Worm (Caenorhabditis elegans) whole organism, L3 larva: Measurements from ENCODE around the gene W09H1.1.

Experiments
- ama-1 ChIP-seq: fragments of 150-350 bp; optimal IDR thresholded peaks from 2 replicates; lab custom pipeline; 2018
- ceh-16 ChIP-seq: sonication (generic microtip); optimal IDR thresholded peaks from 2 replicates; lab custom pipeline; 2017; ENCODE audit warnings: missing biosample characterization, missing genetic modification characterization
- ceh-9 ChIP-seq: sonication (generic microtip); optimal IDR thresholded peaks from 2 replicates; lab custom pipeline; 2018; ENCODE audit warnings: missing biosample characterization, missing genetic modification characterization
- daf-12 ChIP-seq: fragments of 150-350 bp; optimal IDR thresholded peaks from 2 replicates; lab custom pipeline; 2014; ENCODE audit warnings: missing biosample characterization, missing genetic modification reagents, missing genetic modification characterization
- egl-27 ChIP-seq: sonication (generic microtip); optimal IDR thresholded peaks from 4 replicates; lab custom pipeline; 2017; ENCODE audit warnings: missing biosample characterization, missing genetic modification reagents, missing genetic modification characterization
- egl-5 ChIP-seq: fragments of 150-350 bp; optimal IDR thresholded peaks from 2 replicates; lab custom pipeline; 2017; ENCODE audit warnings: missing biosample characterization, missing genetic modification reagents, missing genetic modification characterization, inconsistent platforms
- elt-1 ChIP-seq: fragments of 150-350 bp; optimal IDR thresholded peaks from 2 replicates; lab custom pipeline; 2014; ENCODE audit warnings: missing biosample characterization, missing genetic modification characterization
- elt-2 ChIP-seq: sonication (generic microtip); optimal IDR thresholded peaks from 2 replicates; lab custom pipeline; 2016; ENCODE audit warnings: missing genetic modification reagents, mild to moderate bottlenecking, missing genetic modification characterization, missing compliant biosample characterization
- fkh-10 ChIP-seq: sonication (generic microtip); optimal IDR thresholded peaks from 2 replicates; lab custom pipeline; 2017; ENCODE audit warnings: missing biosample characterization, missing genetic modification reagents, missing genetic modification characterization
- fkh-2 ChIP-seq: fragments of 150-350 bp; optimal IDR thresholded peaks from 2 replicates; lab custom pipeline; 2014; ENCODE audit warnings: missing biosample characterization, missing genetic modification reagents, missing genetic modification characterization
- fos-1 ChIP-seq: fragments of 150-350 bp; optimal IDR thresholded peaks from 2 replicates; lab custom pipeline; 2014; ENCODE audit warnings: missing biosample characterization, missing genetic modification characterization
- hmg-11 ChIP-seq: sonication (generic microtip); optimal IDR thresholded peaks from 2 replicates; lab custom pipeline; 2016; ENCODE audit warnings: missing genetic modification characterization, missing compliant biosample characterization
- lin-15B ChIP-seq: fragments of 150-350 bp; optimal IDR thresholded peaks from 2 replicates; lab custom pipeline; 2014; ENCODE audit warnings: missing biosample characterization, missing genetic modification characterization
- mdl-1 ChIP-seq: fragments of 150-350 bp; optimal IDR thresholded peaks from 2 replicates; lab custom pipeline; 2014; ENCODE audit warnings: missing biosample characterization, missing genetic modification characterization
- nhr-11 ChIP-seq: fragments of 150-350 bp; optimal IDR thresholded peaks from 2 replicates; lab custom pipeline; 2014; ENCODE audit warnings: missing biosample characterization, missing genetic modification characterization
- nhr-23 ChIP-seq: fragments of 150-350 bp; optimal IDR thresholded peaks from 2 replicates; lab custom pipeline; 2014; ENCODE audit warnings: missing biosample characterization, missing genetic modification reagents, missing genetic modification characterization
- nhr-237 ChIP-seq: fragments of 150-350 bp; optimal IDR thresholded peaks from 2 replicates; lab custom pipeline; 2014; ENCODE audit warnings: missing biosample characterization, missing genetic modification characterization
- nhr-25 ChIP-seq: sonication (generic microtip); optimal IDR thresholded peaks from 2 replicates; lab custom pipeline; 2017; ENCODE audit warnings: missing biosample characterization, missing genetic modification characterization
- nhr-28 ChIP-seq: fragments of 150-350 bp; optimal IDR thresholded peaks from 2 replicates; lab custom pipeline; 2014; ENCODE audit warnings: missing biosample characterization, missing genetic modification characterization
- nhr-43 ChIP-seq: sonication (generic microtip); optimal IDR thresholded peaks from 2 replicates; lab custom pipeline; 2016; ENCODE audit warnings: mild to moderate bottlenecking, missing genetic modification characterization, missing compliant biosample characterization; ENCODE audit not compliant: poor library complexity, severe bottlenecking
- nhr-67 ChIP-seq: fragments of 150-350 bp; optimal IDR thresholded peaks from 2 replicates; lab custom pipeline; 2014; ENCODE audit warnings: missing biosample characterization, missing genetic modification characterization
- nhr-77 ChIP-seq: fragments of 150-350 bp; optimal IDR thresholded peaks from 2 replicates; lab custom pipeline; 2014; ENCODE audit warnings: missing biosample characterization, missing genetic modification characterization
- pqm-1 ChIP-seq: fragments of 150-350 bp; optimal IDR thresholded peaks from 2 replicates; lab custom pipeline; 2017; ENCODE audit warnings: missing biosample characterization, missing genetic modification characterization, inconsistent platforms
- sea-2 ChIP-seq: fragments of 150-350 bp; sonication (generic microtip); optimal IDR thresholded peaks from 4 replicates; lab custom pipeline; 2014; ENCODE audit warnings: missing biosample characterization, missing genetic modification reagents, missing genetic modification characterization
- skn-1 ChIP-seq: fragments of 150-350 bp; optimal IDR thresholded peaks from 2 replicates; lab custom pipeline; 2014; ENCODE audit warnings: missing biosample characterization, missing genetic modification characterization
- snpc-4 ChIP-seq: fragments of 150-350 bp; optimal IDR thresholded peaks from 2 replicates; lab custom pipeline; 2014; ENCODE audit warnings: missing biosample characterization, missing genetic modification characterization
- tbx-2 ChIP-seq: sonication (generic microtip); optimal IDR thresholded peaks from 2 replicates; lab custom pipeline; 2016; ENCODE audit warnings: mild to moderate bottlenecking, missing genetic modification characterization, missing compliant biosample characterization
- unc-39 ChIP-seq: sonication (generic microtip); optimal IDR thresholded peaks from 4 replicates; lab custom pipeline; 2017; ENCODE audit warnings: missing biosample characterization, missing genetic modification characterization
- unc-62 ChIP-seq: fragments of 150-350 bp; sonication (generic microtip); optimal IDR thresholded peaks from 4 replicates; lab custom pipeline; 2014; ENCODE audit warnings: missing biosample characterization, missing genetic modification reagents, missing genetic modification characterization
- ztf-11 ChIP-seq: fragments of 150-350 bp; optimal IDR thresholded peaks from 2 replicates; lab custom pipeline; 2014; ENCODE audit warnings: missing biosample characterization, missing genetic modification characterization
- ztf-4 ChIP-seq: fragments of 150-350 bp; optimal IDR thresholded peaks from 2 replicates; lab custom pipeline; 2014; ENCODE audit warnings: missing biosample characterization, missing genetic modification characterization

The W09H1.1 gene

DNA sequence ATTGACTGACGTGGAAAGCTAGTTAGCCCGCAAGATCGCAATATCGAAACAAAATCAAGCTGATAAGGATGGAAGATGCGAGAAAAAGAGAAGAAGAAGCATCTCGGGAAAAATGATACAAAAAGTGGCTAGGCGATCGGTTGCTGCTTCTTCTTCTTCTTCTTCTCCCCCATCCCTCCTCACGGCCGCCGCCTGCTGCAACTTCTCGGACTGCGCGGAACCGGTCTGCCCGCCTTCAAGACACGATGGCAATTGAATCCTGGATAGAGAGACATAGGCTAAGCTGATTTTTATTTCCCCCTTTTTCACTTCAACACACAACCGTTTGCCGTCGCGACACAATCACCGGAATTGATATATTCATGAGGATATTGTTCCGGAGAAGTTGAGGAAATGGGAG lies 6.9 kb downstream of the W09H1.1 start:
- TF ChIP-seq nhr-23 (tag; lab: Kevin White, UChicago) (peak; percentile 11), snpc-4 (tag; lab: Kevin White, UChicago) (no peak)

DNA sequence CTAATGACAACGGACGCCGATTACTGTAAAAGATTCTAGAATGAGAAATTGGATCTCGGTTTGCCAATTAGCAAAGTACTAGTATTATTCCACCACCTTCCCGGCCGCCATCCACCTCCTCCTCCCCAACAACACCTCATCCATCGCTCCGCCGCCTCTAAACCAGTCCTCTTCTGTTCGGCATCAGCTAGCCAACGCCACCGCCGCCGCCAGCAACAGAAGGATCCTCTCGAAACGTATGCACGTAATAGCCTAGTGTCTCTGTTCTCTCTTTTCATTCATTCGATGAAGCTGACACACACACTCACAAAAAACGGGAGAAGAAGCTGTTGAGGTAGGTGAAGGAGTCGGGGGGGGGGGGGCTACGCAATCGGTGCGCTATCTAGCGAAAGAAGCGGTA lies 10.7 kb downstream of the W09H1.1 start:
- TF ChIP-seq mdl-1 (tag; lab: Kevin White, UChicago) (no peak), tbx-2 (tag; lab: Kevin White, UChicago) (no peak), nhr-28 (no peak), fos-1 (tag; lab: Kevin White, UChicago) (no peak), unc-39 (no peak), ztf-4 (tag; lab: Kevin White, UChicago) (no peak), fkh-10 (GFP tag; lab: Kevin White, UChicago) (no peak), pqm-1 (tag; lab: Kevin White, UChicago) (no peak), ceh-16 (tag; lab: Kevin White, UChicago) (no peak), ceh-9 (tag; lab: Kevin White, UChicago) (no peak), nhr-11 (no peak)

DNA sequence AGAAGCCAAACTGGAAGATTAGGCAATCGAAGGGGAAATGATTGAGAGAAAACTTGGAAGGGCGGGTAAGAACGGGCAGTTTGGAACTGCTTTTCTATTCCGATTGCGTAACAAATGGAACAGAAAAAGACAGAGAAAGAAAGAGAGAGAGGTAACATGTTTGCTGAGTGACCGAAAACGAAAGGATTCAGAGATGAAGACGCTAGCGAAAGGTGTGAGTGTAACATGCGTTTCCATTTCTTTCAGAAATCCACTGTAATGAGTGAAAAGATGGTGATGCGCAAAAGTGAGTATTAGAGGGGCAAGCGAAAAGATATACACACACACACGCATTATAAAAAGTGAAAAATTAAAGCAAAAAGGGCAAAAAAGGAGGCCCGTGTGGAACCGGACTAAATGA lies 13.9 kb downstream of the W09H1.1 start:
- TF ChIP-seq ztf-11 (tag; lab: Kevin White, UChicago) (no peak), nhr-237 (tag; lab: Kevin White, UChicago) (no peak), nhr-28 (no peak), nhr-25 (peak; percentile 76), ama-1 (lab: Kevin White, UChicago) (no peak), ceh-16 (tag; lab: Kevin White, UChicago) (no peak)
- TF ChIP-seq, all 47 proteins: peak for 1

DNA sequence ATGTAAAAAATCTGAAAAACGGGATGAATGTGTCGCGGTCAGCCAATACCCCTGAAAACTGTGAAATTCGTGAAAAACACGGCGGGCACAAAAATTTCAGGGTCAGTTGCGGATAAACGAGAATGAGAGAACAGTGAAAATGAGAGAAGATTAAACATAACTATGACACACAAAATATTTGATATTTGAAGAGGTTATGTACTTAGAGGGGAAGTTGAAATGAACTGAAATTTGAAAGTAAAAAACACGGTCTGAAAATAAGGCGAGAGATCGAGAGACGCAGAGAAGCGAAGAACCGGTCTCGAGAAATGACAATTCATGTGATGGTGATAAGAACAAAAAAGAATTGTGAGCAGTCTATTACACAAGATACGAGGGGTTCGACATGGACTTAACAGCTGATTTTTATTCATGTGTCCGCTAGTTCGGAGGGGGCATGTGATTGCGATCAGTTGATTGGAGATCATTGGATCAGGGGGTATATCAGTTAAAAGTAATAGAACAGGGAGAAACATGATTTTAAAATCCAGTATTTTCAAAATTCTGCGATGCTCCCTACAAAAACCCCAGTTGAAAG lies 15.6 kb downstream of the W09H1.1 start, which contains the start of gene moe-3:
Gene moe-3 (minus strand): TSS at position 51 of the 577 bp plus-strand sequence.
- TF ChIP-seq unc-62 (GFP tag; lab: Kevin White, UChicago) (no peak), nhr-43 (tag; lab: Kevin White, UChicago) (peak; percentile 7), ceh-16 (tag; lab: Kevin White, UChicago) (no peak), ztf-11 (tag; lab: Kevin White, UChicago) (no peak), ztf-4 (tag; lab: Kevin White, UChicago) (no peak), snpc-4 (tag; lab: Kevin White, UChicago) (no peak), nhr-67 (tag; lab: Kevin White, UChicago) (no peak), elt-2 (tag; lab: Kevin White, UChicago) (peak; percentile 66), skn-1 (no peak)

DNA sequence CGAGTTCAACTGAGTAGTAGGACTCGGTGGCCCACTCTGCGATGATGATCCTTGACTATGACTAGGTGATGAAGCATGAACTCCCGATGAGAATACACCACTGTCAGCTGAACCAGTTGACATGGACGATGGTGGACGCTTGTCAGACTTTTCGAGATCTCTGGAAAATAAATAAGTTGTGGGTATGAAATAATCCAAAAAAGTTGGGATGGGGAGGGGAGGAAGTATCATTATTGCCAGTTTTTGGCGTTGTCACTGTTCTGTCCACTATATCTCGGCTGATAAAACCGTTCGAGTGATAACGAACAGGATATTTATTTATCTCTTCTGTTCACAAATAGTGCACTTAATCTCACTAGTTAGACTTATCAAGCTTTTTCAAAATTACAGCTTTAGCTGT lies 17.3 kb downstream of the W09H1.1 start:
- TF ChIP-seq unc-39 (no peak), pqm-1 (tag; lab: Kevin White, UChicago) (no peak)

DNA sequence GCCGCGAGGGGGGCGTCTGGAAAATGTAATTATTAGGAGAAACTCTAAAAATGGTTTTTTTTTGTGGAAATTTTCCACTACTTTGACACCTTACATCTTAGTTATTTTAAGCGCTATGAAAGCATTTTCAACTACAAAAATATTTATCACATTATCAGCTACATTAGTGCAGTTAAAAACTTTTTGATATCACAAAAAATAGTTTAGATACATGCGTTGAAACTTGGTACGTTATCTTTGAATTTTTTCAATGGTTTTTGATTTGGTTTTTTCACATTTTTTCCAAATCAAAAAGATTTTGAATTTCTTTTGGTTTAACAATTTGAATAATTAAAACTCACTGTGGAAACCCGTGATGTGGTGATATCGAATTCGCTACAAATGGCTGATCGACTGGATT lies 18.4 kb downstream of the W09H1.1 start:
- no peak for TF ChIP-seq fkh-2
- TF ChIP-seq nhr-67 (tag; lab: Kevin White, UChicago) = no peak
- no peak for TF ChIP-seq egl-5
- TF ChIP-seq nhr-28 = no peak
- TF ChIP-seq hmg-11 (tag; lab: Kevin White, UChicago) = no peak
- TF ChIP-seq sea-2 (GFP tag; lab: Kevin White, UChicago) = no peak
- TF ChIP-seq snpc-4 (tag; lab: Kevin White, UChicago) = no peak
- TF ChIP-seq egl-27 (tag; lab: Kevin White, UChicago) = no peak
- TF ChIP-seq nhr-11 = no peak
- no peak for TF ChIP-seq lin-15B (tag; lab: Kevin White, UChicago)
- no peak for TF ChIP-seq unc-39
- no peak for TF ChIP-seq ama-1 (lab: Kevin White, UChicago)
- TF ChIP-seq elt-1 (tag; lab: Kevin White, UChicago) = no peak
- TF ChIP-seq daf-12 = no peak
- TF ChIP-seq, all 47 proteins: peak for 0

DNA sequence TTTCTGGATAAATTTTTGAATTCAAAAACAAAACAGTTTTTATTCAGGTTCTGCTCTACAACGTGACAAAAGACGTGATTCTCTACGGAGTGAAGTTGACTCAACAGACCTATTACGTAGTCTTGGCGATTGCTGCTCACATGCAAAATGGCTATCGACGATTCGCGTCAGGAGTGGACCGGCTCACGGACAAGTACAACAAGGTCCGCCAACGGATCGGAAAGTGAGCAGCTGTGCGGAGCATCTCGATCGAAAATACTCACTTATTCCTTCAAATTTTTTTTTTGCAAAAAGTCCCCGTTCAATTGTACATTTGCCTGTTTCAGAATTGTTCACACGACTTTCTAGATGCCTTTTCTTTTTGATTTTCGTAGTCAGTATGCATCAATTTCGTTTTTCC lies 21.5 kb downstream of the W09H1.1 start:
- TF ChIP-seq nhr-237 (tag; lab: Kevin White, UChicago) (no peak), nhr-43 (tag; lab: Kevin White, UChicago) (no peak), ztf-11 (tag; lab: Kevin White, UChicago) (no peak), ztf-4 (tag; lab: Kevin White, UChicago) (no peak), nhr-77 (no peak)
